Worm (Caenorhabditis elegans): Measurements from ENCODE around the gene C35B1.9.

Gene C35B1.9

DNA sequence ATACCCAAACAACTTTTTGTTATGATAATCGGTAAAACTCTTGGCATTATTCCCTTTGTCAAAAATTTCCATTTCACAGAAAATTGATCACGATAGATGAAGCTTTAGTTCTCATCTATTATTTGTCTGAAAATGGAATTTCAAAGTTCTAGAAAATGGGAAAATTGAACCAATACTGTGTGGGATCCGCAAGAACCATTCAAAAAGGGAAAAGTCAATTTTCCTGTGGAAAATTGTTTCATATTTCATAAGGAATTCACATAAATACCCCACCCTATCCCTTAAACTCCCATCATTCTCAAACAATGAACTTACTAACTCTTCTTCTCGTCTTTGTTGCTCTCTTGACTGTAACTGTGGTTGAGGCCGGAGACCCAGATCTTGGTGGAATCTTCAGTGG, at the start of gene C35B1.9, which contains the start of gene C35B1.3:
Gene C35B1.9 (minus strand): TSS at position 101 of the 400 bp plus-strand sequence.
Gene C35B1.3 (plus strand): TSS at position 306 of the 400 bp plus-strand sequence.
- peak in 1 of 2 experiments; percentile 11 for TF ChIP-seq unc-62 (GFP tag; optimal IDR thresholded peaks at IDR 0.05 in 1 of 2)
- no peak for TF ChIP-seq unc-62 (tag; optimal IDR thresholded peaks at IDR 0.05)
- TF ChIP-seq zip-2 (tag; optimal IDR thresholded peaks at IDR 0.05), result no peak
- TF ChIP-seq ztf-7 (tag; optimal IDR thresholded peaks at IDR 0.05), result no peak

DNA sequence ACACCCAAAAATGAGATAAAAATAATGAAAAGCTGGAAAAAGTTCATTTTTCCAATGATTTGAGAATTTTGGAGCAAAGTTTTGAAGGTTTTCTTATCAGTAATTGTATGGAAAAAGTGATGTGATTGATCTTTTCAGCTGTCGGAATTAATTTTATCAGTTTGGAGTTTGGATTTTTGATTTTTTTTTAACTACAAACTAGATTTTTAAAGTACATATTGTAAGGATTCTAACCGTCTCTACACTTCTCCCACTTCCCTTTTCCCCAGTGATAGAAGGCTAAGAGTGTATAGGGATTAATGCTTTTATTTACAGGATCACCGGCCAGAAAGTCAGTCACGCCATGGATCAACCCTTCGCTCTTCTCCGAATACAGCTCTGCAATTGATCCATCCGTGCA, 44.9 kb upstream of the C35B1.9 start, which contains the start of gene F49F1.7:
Gene F49F1.7 (minus strand): TSS at position 101 of the 400 bp plus-strand sequence.
- TF ChIP-seq dmd-6 (GFP tag; IDR thresholded peaks at IDR 0.05), result peak; percentile 30; the same call in 1 of the 2 replicates

- TF ChIP-seq jun-1 (tag; optimal IDR thresholded peaks at IDR 0.05) (no peak), daf-16 (GFP tag; optimal IDR thresholded peaks at IDR 0.05) (no peak), daf-16 (tag; optimal IDR thresholded peaks at IDR 0.05) (peak; percentile 42), dmd-8 (GFP tag; IDR thresholded peaks at IDR 0.05) (no peak), dmd-6 (GFP tag; IDR thresholded peaks at IDR 0.05) (peak; percentile 59), unc-62 (GFP tag; optimal IDR thresholded peaks at IDR 0.05 in 1 of 2) (peak in 1 of 2 experiments; percentile 8), unc-62 (tag; optimal IDR thresholded peaks at IDR 0.05) (no peak), pqm-1 (tag; optimal IDR thresholded peaks at IDR 0.05) (no peak)
Observed at ce11 chrIV:4123083-4123482, 42.3 kb upstream of the C35B1.9 start, which contains the start of gene mul-1. TSS of gene mul-1 (minus strand) at chrIV:4123166.

DNA sequence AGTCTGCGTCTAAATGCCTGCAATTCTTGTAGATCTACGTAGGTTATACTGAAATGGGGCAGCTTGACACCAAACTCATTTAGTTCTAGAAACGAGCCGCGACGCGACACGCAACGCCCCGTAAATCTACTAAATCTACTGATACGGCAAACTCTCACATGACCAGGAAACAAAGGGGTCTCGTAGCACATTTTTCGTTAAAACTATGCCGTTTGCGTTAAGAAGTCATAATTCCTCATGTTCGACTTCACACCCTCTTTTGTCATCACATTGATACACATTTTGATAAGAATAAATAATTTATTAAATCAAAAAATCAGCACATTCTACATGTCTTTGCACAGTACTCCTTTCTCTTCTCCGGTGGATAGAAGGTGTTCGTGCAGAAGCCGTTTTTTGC, 40.3 kb upstream of the C35B1.9 start:
- TF ChIP-seq dmd-6 (GFP tag; IDR thresholded peaks at IDR 0.05), result peak; percentile 23; the same call in 1 of the 2 replicates
- TF ChIP-seq hlh-11 (tag; optimal IDR thresholded peaks at IDR 0.05), result peak; percentile 28
- no peak for TF ChIP-seq fkh-10 (GFP tag; optimal IDR thresholded peaks at IDR 0.05)
- no peak for TF ChIP-seq lin-13 (GFP tag; optimal IDR thresholded peaks at IDR 0.05)
- no peak for TF ChIP-seq dmd-9 (GFP tag; IDR thresholded peaks at IDR 0.05)
- peak; percentile 43 for TF ChIP-seq pqm-1 (tag; optimal IDR thresholded peaks at IDR 0.05)
- TF ChIP-seq zfp-2 (tag; optimal IDR thresholded peaks at IDR 0.05), result no peak
- no peak for TF ChIP-seq duxl-1 (tag; optimal IDR thresholded peaks at IDR 0.05; ENCODE audit: poor library complexity)

DNA sequence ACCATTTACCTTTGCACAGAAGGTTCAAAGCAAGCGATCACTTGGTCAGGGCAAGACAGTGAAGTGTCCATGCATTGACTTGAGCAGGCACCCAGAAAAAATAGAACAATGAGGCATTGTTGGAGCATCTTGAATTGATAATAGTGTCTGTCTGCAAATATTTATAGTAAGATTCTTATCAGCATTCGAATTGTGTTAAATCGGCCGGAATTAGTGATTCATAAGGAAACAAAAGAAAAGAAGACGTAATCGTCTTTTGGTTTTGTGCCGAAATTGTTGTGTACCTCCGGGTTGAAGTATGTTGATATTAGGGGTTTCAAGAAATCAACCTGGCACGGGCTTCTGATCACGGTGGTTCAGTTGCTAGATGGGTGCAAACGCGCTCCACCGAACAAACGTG, 39.5 kb upstream of the C35B1.9 start, which contains the start of gene F49F1.5:
Gene F49F1.5 (minus strand): TSS at position 153 of the 400 bp plus-strand sequence.
- TF ChIP-seq Y105C5A.15 (GFP tag; IDR thresholded peaks at IDR 0.05) (no peak), arid-1 (GFP tag; conservative IDR thresholded peaks at IDR 0.05) (no peak), D1046.2 (GFP tag; IDR thresholded peaks at IDR 0.05) (no peak), dmd-6 (GFP tag; IDR thresholded peaks at IDR 0.05) (no peak), F44E2.7 (GFP tag; IDR thresholded peaks at IDR 0.05) (no peak), unc-130 (GFP tag; optimal IDR thresholded peaks at IDR 0.05) (no peak), unc-39 (tag; optimal IDR thresholded peaks at IDR 0.05) (no peak), spr-3 (GFP tag; optimal IDR thresholded peaks at IDR 0.05) (no peak), tag-97 (GFP tag; IDR thresholded peaks at IDR 0.05) (no peak), sdz-12 (GFP tag; optimal IDR thresholded peaks at IDR 0.05) (no peak), ceh-32 (tag; optimal IDR thresholded peaks at IDR 0.05; ENCODE audit: poor library complexity) (no peak), duxl-1 (tag; optimal IDR thresholded peaks at IDR 0.05; ENCODE audit: poor library complexity) (no peak), mep-1 (tag; optimal IDR thresholded peaks at IDR 0.05) (no peak), F26F4.8 (GFP tag; conservative IDR thresholded peaks at IDR 0.05) (no peak), zag-1 (tag; optimal IDR thresholded peaks at IDR 0.05) (no peak), pqm-1 (tag; optimal IDR thresholded peaks at IDR 0.05) (no peak), ztf-7 (tag; optimal IDR thresholded peaks at IDR 0.05) (no peak), unc-62 (GFP tag; optimal IDR thresholded peaks at IDR 0.05 in 1 of 2) (no peak), unc-62 (tag; optimal IDR thresholded peaks at IDR 0.05) (no peak), nhr-28 (tag; optimal IDR thresholded peaks at IDR 0.05) (no peak)

DNA sequence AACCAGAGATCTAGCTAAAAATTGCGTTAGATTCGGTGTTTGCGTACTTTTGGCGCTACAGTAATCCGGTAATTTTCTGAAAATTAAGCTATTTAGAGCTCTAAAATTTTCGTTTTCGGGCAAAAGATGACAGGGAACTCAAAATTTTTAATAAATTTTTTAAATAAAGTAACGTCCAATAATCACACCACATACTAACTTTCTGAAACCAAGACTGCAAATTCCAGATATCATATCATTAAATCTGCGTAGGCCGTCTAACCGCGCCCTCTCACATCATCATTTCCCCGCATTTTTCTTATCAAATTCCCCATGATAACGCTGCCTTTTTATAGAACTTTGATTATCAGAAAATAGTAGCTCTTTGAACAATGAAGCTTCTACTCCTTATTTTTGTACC, 36.7 kb upstream of the C35B1.9 start, which contains the start of gene drd-50:
Gene drd-50 (plus strand): TSS at position 301 of the 400 bp plus-strand sequence.
- no peak for TF ChIP-seq ceh-44 (GFP tag; IDR thresholded peaks at IDR 0.05)
- TF ChIP-seq pqm-1 (tag; optimal IDR thresholded peaks at IDR 0.05), result peak; percentile 42
